Worm (Caenorhabditis elegans): ENCODE data around the gene F36H5.18.

DNA sequence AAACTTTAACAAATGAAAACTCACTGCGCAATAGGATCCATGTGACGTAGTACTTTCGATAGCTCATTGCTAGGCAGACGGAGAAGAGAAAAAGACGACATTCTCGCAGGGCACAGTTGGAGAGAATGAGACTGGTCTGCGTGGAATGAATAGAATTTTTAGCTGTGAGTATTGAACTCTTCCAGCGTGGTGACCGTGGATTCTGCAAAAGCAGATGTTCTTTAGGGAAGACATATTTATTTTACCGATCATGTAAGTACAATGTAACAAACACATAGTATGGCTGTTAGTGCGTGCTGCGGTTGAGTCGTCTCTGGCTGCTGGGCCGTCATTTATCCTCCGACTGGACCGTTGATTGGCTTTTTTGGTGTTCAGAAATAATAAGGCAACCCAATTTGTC, 6.7 kb upstream of the F36H5.18 start, which contains the start of gene F36H5.9:
- no peak for TF ChIP-seq unc-62 (GFP tag; optimal IDR thresholded peaks at IDR 0.05)
- no peak for TF ChIP-seq nhr-12 (tag; optimal IDR thresholded peaks at IDR 0.05)
- TF ChIP-seq egl-27 (tag; optimal IDR thresholded peaks at IDR 0.05), result no peak
- TF ChIP-seq lin-15B (tag; optimal IDR thresholded peaks at IDR 0.05), result no peak
- no peak for TF ChIP-seq ama-1 (optimal IDR thresholded peaks at IDR 0.05)
- no peak for TF ChIP-seq tbx-2 (tag; optimal IDR thresholded peaks at IDR 0.05)
